Fruit fly (Drosophila melanogaster) whole organism, embryonic: Measurements from ENCODE around the gene CG44158.

Experiments used
- Abd-B ChIP-seq: fragments of 200-800 bp; sonication (Bioruptor generic); optimal IDR thresholded peaks from 2 replicates; lab custom pipeline; 2018; ENCODE audit warnings: missing biosample characterization, mild to moderate bottlenecking, missing genetic modification characterization, moderate library complexity
- CG1024 ChIP-seq: fragments of 200-800 bp; sonication (Bioruptor generic); IDR thresholded peaks from 2 replicates; pipeline ENCODE4 v1.3.6; 2022; ENCODE audit warnings: missing biosample characterization, missing genetic modification characterization
- CG10366 ChIP-seq: fragments of 200-800 bp; sonication (Bioruptor generic); IDR thresholded peaks from 2 replicates; pipeline ENCODE4 v1.3.6; 2022; ENCODE audit warnings: missing biosample characterization, missing genetic modification characterization
- CG10462 ChIP-seq: fragments of 200-800 bp; sonication (Bioruptor generic); optimal IDR thresholded peaks from 2 replicates; lab custom pipeline; 2016; ENCODE audit warnings: missing biosample characterization, missing genetic modification characterization
- CG11696 ChIP-seq: fragments of 200-800 bp; sonication (Bioruptor generic); IDR thresholded peaks from 2 replicates; pipeline ENCODE4 v1.3.6; 2022; ENCODE audit warnings: missing biosample characterization, missing genetic modification characterization
- CG15073 ChIP-seq: fragments of 200-800 bp; sonication (Bioruptor generic); optimal IDR thresholded peaks from 2 replicates; lab custom pipeline; 2016; ENCODE audit warnings: missing biosample characterization, missing genetic modification characterization
- CG15601 ChIP-seq: fragments of 200-800 bp; sonication (Bioruptor generic); optimal IDR thresholded peaks from 3 replicates; lab custom pipeline; 2019; ENCODE audit warnings: missing biosample characterization, mild to moderate bottlenecking, missing genetic modification characterization, moderate library complexity
- CG1647 ChIP-seq: fragments of 200-800 bp; sonication (Bioruptor generic); optimal IDR thresholded peaks from 3 replicates; lab custom pipeline; 2016; ENCODE audit warnings: missing biosample characterization, missing genetic modification characterization
- CG16813 ChIP-seq: fragments of 200-800 bp; sonication (Bioruptor generic); IDR thresholded peaks from 3 replicates; pipeline ENCODE4 v1.3.6; 2022; ENCODE audit warnings: missing biosample characterization, missing genetic modification characterization; ENCODE audit not compliant: partially characterized antibody
- CG17328 ChIP-seq: fragments of 200-800 bp; sonication (Bioruptor generic); IDR thresholded peaks from 2 replicates; pipeline ENCODE4 v1.3.6; 2022; ENCODE audit warnings: missing biosample characterization, missing genetic modification characterization
- CG2199 ChIP-seq: fragments of 200-800 bp; sonication (Bioruptor generic); IDR thresholded peaks from 3 replicates; pipeline ENCODE4 v1.3.6; 2022; ENCODE audit warnings: missing biosample characterization, missing genetic modification characterization
- CG2889 ChIP-seq: fragments of 200-800 bp; sonication (Bioruptor generic); IDR thresholded peaks from 3 replicates; pipeline ENCODE4 v1.3.6; 2022; ENCODE audit warnings: missing biosample characterization, missing genetic modification characterization
- CG3726 ChIP-seq: fragments of 200-800 bp; sonication (Bioruptor generic); IDR thresholded peaks from 3 replicates; pipeline ENCODE4, ENCODE4 v1.3.6; 2022; ENCODE audit warnings: missing biosample characterization, missing genetic modification characterization
- CG6813 ChIP-seq: fragments of 200-800 bp; sonication (Bioruptor generic); optimal IDR thresholded peaks from 2 replicates; lab custom pipeline; 2017; ENCODE audit warnings: missing biosample characterization, missing genetic modification characterization, mild to moderate bottlenecking, moderate library complexity, missing genetic modification reagents
- CG8281 ChIP-seq: fragments of 200-800 bp; sonication (Bioruptor generic); optimal IDR thresholded peaks from 2 replicates; lab custom pipeline; 2018; ENCODE audit warnings: missing biosample characterization, mild to moderate bottlenecking, missing genetic modification characterization, moderate library complexity
- CG8290 ChIP-seq, 3 experiments: fragments of 200-800 bp; sonication (Bioruptor generic); optimal IDR thresholded peaks; 2 replicates each; lab custom pipeline; 2016 to 2019; ENCODE audit warnings: missing biosample characterization in 3 of 3, missing genetic modification characterization in 3 of 3, mild to moderate bottlenecking in 2 of 3, moderate library complexity in 1 of 3
- CG8478 ChIP-seq: fragments of >200 bp; optimal IDR thresholded peaks from 2 replicates; lab custom pipeline; 2018
- CG9609 ChIP-seq: fragments of 200-800 bp; sonication (Bioruptor generic); optimal IDR thresholded peaks from 3 replicates; lab custom pipeline; 2016; ENCODE audit warnings: missing biosample characterization, missing genetic modification characterization
- CG9797 ChIP-seq: fragments of 200-800 bp; sonication (Bioruptor generic); optimal IDR thresholded peaks from 3 replicates; lab custom pipeline; 2018; ENCODE audit warnings: missing biosample characterization, mild to moderate bottlenecking, missing genetic modification characterization
- D ChIP-seq, 2 experiments: fragments of 200-800 bp in 1 of 2; fragments of >200 bp in 1 of 2; sonication (Bioruptor generic) in 1 of 2; optimal IDR thresholded peaks; 2 replicates in 1 of 2; 3 replicates in 1 of 2; lab custom pipeline; 2017; ENCODE audit warnings: mild to moderate bottlenecking in 1 of 2, missing biosample characterization in 1 of 2, missing genetic modification characterization in 1 of 2, missing genetic modification reagents in 1 of 2
- Ets65A ChIP-seq: fragments of 200-800 bp; sonication (Bioruptor generic); peaks from one replicate; lab custom pipeline; 2016; ENCODE audit warnings: missing biosample characterization, missing genetic modification characterization
- Fer3 ChIP-seq: fragments of 200-800 bp; sonication (Bioruptor generic); optimal IDR thresholded peaks from 2 replicates; lab custom pipeline; 2018; ENCODE audit warnings: missing biosample characterization, mild to moderate bottlenecking, missing genetic modification characterization, moderate library complexity
- Hmr ChIP-seq: fragments of 200-800 bp; sonication (Bioruptor generic); optimal IDR thresholded peaks from 3 replicates; lab custom pipeline; 2017; ENCODE audit warnings: mild to moderate bottlenecking, missing biosample characterization, missing genetic modification reagents, missing genetic modification characterization
- Med ChIP-seq: fragments of 200-800 bp; sonication (Bioruptor generic); peaks from one replicate; lab custom pipeline; 2016; ENCODE audit warnings: missing biosample characterization, missing genetic modification characterization, mild to moderate bottlenecking, inconsistent platforms, moderate library complexity
- Mes4 ChIP-seq: fragments of 200-800 bp; sonication (Bioruptor generic); optimal IDR thresholded peaks from 2 replicates; lab custom pipeline; 2016; ENCODE audit warnings: missing biosample characterization, missing genetic modification characterization
- Mrtf ChIP-seq: fragments of 200-800 bp; sonication (Bioruptor generic); IDR thresholded peaks from 3 replicates; pipeline ENCODE4 v1.3.6; 2022; ENCODE audit warnings: missing biosample characterization, missing genetic modification characterization
- NC2α ChIP-seq: fragments of 200-800 bp; sonication (Bioruptor generic); optimal IDR thresholded peaks from 2 replicates; lab custom pipeline; 2016; ENCODE audit warnings: missing biosample characterization, missing genetic modification characterization
- Sin3A ChIP-seq: fragments of >200 bp; optimal IDR thresholded peaks from 2 replicates; lab custom pipeline; 2018
- Sox100B ChIP-seq: fragments of 200-800 bp; sonication (Bioruptor generic); optimal IDR thresholded peaks from 3 replicates; lab custom pipeline; 2018; ENCODE audit warnings: missing biosample characterization, mild to moderate bottlenecking, missing genetic modification characterization
- cas ChIP-seq: fragments of 200-800 bp; sonication (Bioruptor generic); IDR thresholded peaks from 2 replicates; pipeline ENCODE4 v1.3.6; 2022; ENCODE audit warnings: missing biosample characterization, missing genetic modification characterization
- cwo ChIP-seq: fragments of 200-800 bp; sonication (Bioruptor generic); optimal IDR thresholded peaks from 3 replicates; lab custom pipeline; 2017; ENCODE audit warnings: missing biosample characterization, missing genetic modification characterization, mild to moderate bottlenecking, moderate library complexity, missing genetic modification reagents
- dan ChIP-seq: fragments of 200-800 bp; sonication (Bioruptor generic); IDR thresholded peaks from 2 replicates; pipeline ENCODE4 v1.3.6; 2022; ENCODE audit warnings: missing biosample characterization, missing genetic modification characterization
- dmrt11E ChIP-seq: fragments of 200-800 bp; sonication (Bioruptor generic); optimal IDR thresholded peaks from 3 replicates; lab custom pipeline; 2018; ENCODE audit warnings: missing biosample characterization, mild to moderate bottlenecking, missing genetic modification characterization, moderate library complexity
- fru ChIP-seq: fragments of >200 bp; optimal IDR thresholded peaks from 2 replicates; lab custom pipeline; 2017
- gcm ChIP-seq: fragments of 200-800 bp; sonication (Bioruptor generic); optimal IDR thresholded peaks from 2 replicates; lab custom pipeline; 2019; ENCODE audit warnings: missing biosample characterization, mild to moderate bottlenecking, missing genetic modification characterization, moderate library complexity
- jing ChIP-seq: fragments of 200-800 bp; sonication (Bioruptor generic); optimal IDR thresholded peaks from 2 replicates; lab custom pipeline; 2018; ENCODE audit warnings: missing biosample characterization, mild to moderate bottlenecking, missing genetic modification characterization
- kah ChIP-seq: fragments of 200-800 bp; sonication (Bioruptor generic); optimal IDR thresholded peaks from 2 replicates; lab custom pipeline; 2018; ENCODE audit warnings: missing biosample characterization, mild to moderate bottlenecking, missing genetic modification characterization
- mam ChIP-seq: fragments of 200-800 bp; sonication (Bioruptor generic); optimal IDR thresholded peaks from 3 replicates; lab custom pipeline; 2016; ENCODE audit warnings: missing biosample characterization, missing genetic modification characterization
- nau ChIP-seq: fragments of 200-800 bp; sonication (Bioruptor generic); optimal IDR thresholded peaks from 3 replicates; lab custom pipeline; 2017; ENCODE audit warnings: missing biosample characterization, mild to moderate bottlenecking, missing genetic modification characterization, missing genetic modification reagents
- nom ChIP-seq: fragments of 200-800 bp; sonication (Bioruptor generic); optimal IDR thresholded peaks from 2 replicates; lab custom pipeline; 2017; ENCODE audit warnings: missing biosample characterization, missing genetic modification characterization, mild to moderate bottlenecking, moderate library complexity, missing genetic modification reagents
- prd ChIP-seq, 3 experiments: fragments of >200 bp in 2 of 3; fragments of 200-800 bp in 1 of 3; sonication (Bioruptor generic) in 1 of 3; optimal IDR thresholded peaks in 2 of 3; IDR thresholded peaks in 1 of 3; 2 replicates in 2 of 3; 3 replicates in 1 of 3; pipeline versions ENCODE4 v1.3.6 to Lab custom; 2017 to 2022; ENCODE audit warnings: missing biosample characterization in 1 of 3, missing genetic modification characterization in 1 of 3
- repo ChIP-seq: fragments of 200-800 bp; sonication (Bioruptor generic); optimal IDR thresholded peaks from 2 replicates; lab custom pipeline; 2016; ENCODE audit warnings: missing biosample characterization, missing genetic modification characterization
- slbo ChIP-seq: fragments of 200-800 bp; sonication (Bioruptor generic); IDR thresholded peaks from 2 replicates; pipeline ENCODE4 v1.3.6; 2022; ENCODE audit warnings: missing biosample characterization, missing genetic modification characterization
- so ChIP-seq: fragments of 200-800 bp; sonication (Bioruptor generic); IDR thresholded peaks from 3 replicates; pipeline ENCODE4 v1.3.6; 2022; ENCODE audit warnings: missing biosample characterization, missing genetic modification characterization
- ssp ChIP-seq: fragments of 200-800 bp; sonication (Bioruptor generic); IDR thresholded peaks from 2 replicates; pipeline ENCODE4 v1.3.6; 2022; ENCODE audit warnings: missing biosample characterization, missing genetic modification characterization
- tgo ChIP-seq: fragments of 200-800 bp; sonication (Bioruptor generic); IDR thresholded peaks from 3 replicates; pipeline ENCODE4 v1.3.6; 2022; ENCODE audit warnings: missing biosample characterization, missing genetic modification characterization
- ttk ChIP-seq: fragments of 200-800 bp; sonication (Bioruptor generic); IDR thresholded peaks from 2 replicates; pipeline ENCODE4 v2.1.2; 2022; ENCODE audit warnings: missing biosample characterization, missing genetic modification characterization
- unc-4 ChIP-seq: fragments of 200-800 bp; sonication (Bioruptor generic); IDR thresholded peaks from 2 replicates; pipeline ENCODE4 v1.3.6; 2022; ENCODE audit warnings: missing biosample characterization, missing genetic modification characterization; ENCODE audit not compliant: partially characterized antibody
- usp ChIP-seq: fragments of >200 bp; optimal IDR thresholded peaks from 2 replicates; lab custom pipeline; 2017; ENCODE audit warnings: missing biosample characterization, missing genetic modification characterization
- yki ChIP-seq: fragments of >200 bp; optimal IDR thresholded peaks from 3 replicates; lab custom pipeline; 2018
- zfh1 ChIP-seq: fragments of 200-800 bp; sonication (Bioruptor generic); IDR thresholded peaks from 3 replicates; pipeline ENCODE4 v1.3.6; 2022; ENCODE audit warnings: missing biosample characterization, missing genetic modification characterization

CG44158 gene

dm6 chr3R:18223434-18223833 lies 14.9 kb downstream of the CG44158 start, which contains the start of the genes mTerf5 and Non3 (continued):
- no peak for TF ChIP-seq CG8281 (tag; lab: Kevin White, UChicago)
- TF ChIP-seq jing (GFP tag; lab: Kevin White, UChicago), result no peak
- no peak for TF ChIP-seq D (optimal IDR thresholded peaks at IDR 0.05; lab: Kevin White, UChicago)
- no peak for TF ChIP-seq D (GFP tag; optimal IDR thresholded peaks at IDR 0.05; lab: Kevin White, UChicago)
- peak; percentile 58; the same call in 1 of the 3 replicates for TF ChIP-seq zfh1 (GFP tag; lab: Robert Waterston, UW)
- no peak for TF ChIP-seq Sin3A (lab: Kevin White, UChicago)
- TF ChIP-seq CG16813, result peak; percentile 89
- no peak for TF ChIP-seq CG3726
- TF ChIP-seq slbo, result peak; percentile 67; the same call in 1 of the 2 replicates
- no peak for TF ChIP-seq CG11696 (GFP tag; lab: Robert Waterston, UW)
- peak; percentile 5 for TF ChIP-seq Sox100B
- peak; percentile 18 for TF ChIP-seq repo (GFP tag; lab: Kevin White, UChicago)
- no peak for TF ChIP-seq CG1024
- no peak for TF ChIP-seq usp
- TF ChIP-seq CG17328, result peak; percentile 51
- peak; percentile 42 for TF ChIP-seq Fer3 (tag; lab: Kevin White, UChicago)
- peak; percentile 52 for TF ChIP-seq CG8290 (GFP tag; optimal IDR thresholded peaks at IDR 0.05; lab: Kevin White, UChicago)
- TF ChIP-seq CG8290 (tag; optimal IDR thresholded peaks at IDR 0.05; lab: Kevin White, UChicago), result peak in 1 of 2 experiments; percentile 20
- TF ChIP-seq Mes4 (GFP tag; lab: Kevin White, UChicago), result no peak
- no peak for TF ChIP-seq cas
- TF ChIP-seq cwo (GFP tag; lab: Kevin White, UChicago), result peak; percentile 70
- peak; percentile 90 for TF ChIP-seq unc-4 (GFP tag; lab: Robert Waterston, UW)
- TF ChIP-seq gcm (GFP tag; lab: Kevin White, UChicago), result peak; percentile 73
- TF ChIP-seq nom, result peak; percentile 27
- no peak for TF ChIP-seq so (GFP tag; lab: Robert Waterston, UW)
- no peak for TF ChIP-seq CG6813
- TF ChIP-seq CG1647 (GFP tag; lab: Kevin White, UChicago), result no peak
- no peak for TF ChIP-seq CG10462 (GFP tag; lab: Kevin White, UChicago)
- TF ChIP-seq tgo (GFP tag; lab: Robert Waterston, UW), result peak; percentile 32; the same call in 1 of the 3 replicates
- no peak for TF ChIP-seq Abd-B (GFP tag; lab: Kevin White, UChicago)
- TF ChIP-seq CG8478 (lab: Kevin White, UChicago), result no peak
- TF ChIP-seq Ets65A (GFP tag; lab: Kevin White, UChicago), result peak; percentile 83
- TF ChIP-seq fru (lab: Kevin White, UChicago), result no peak
- TF ChIP-seq mam (GFP tag; lab: Kevin White, UChicago), result peak; percentile 45
- TF ChIP-seq CG15601 (tag; lab: Kevin White, UChicago), result peak; percentile 54
- TF ChIP-seq CG2199, result no peak
- no peak for TF ChIP-seq ttk
- TF ChIP-seq yki (lab: Kevin White, UChicago), result no peak
- TF ChIP-seq CG9609 (GFP tag; lab: Kevin White, UChicago), result no peak
- no peak for TF ChIP-seq CG2889 (GFP tag; lab: Robert Waterston, UW)
- peak; percentile 65 for TF ChIP-seq dmrt11E (tag; lab: Kevin White, UChicago)
- TF ChIP-seq NC2α (GFP tag; lab: Kevin White, UChicago), result no peak
- TF ChIP-seq prd (optimal IDR thresholded peaks at IDR 0.05; lab: Kevin White, UChicago), result no peak
- peak; percentile 66 for TF ChIP-seq prd (GFP tag; IDR thresholded peaks at IDR 0.05; lab: Robert Waterston, UW)
- TF ChIP-seq Med, result peak; percentile 70
- TF ChIP-seq kah (GFP tag; lab: Kevin White, UChicago), result peak; percentile 71
- TF ChIP-seq dan (GFP tag; lab: Robert Waterston, UW), result no peak
- TF ChIP-seq CG10366 (GFP tag; lab: Robert Waterston, UW), result peak; percentile 27; the same call in 1 of the 2 replicates
- no peak for TF ChIP-seq CG15073 (GFP tag; lab: Kevin White, UChicago)
- TF ChIP-seq Mrtf (GFP tag; lab: Robert Waterston, UW), result no peak
- TF ChIP-seq nau (GFP tag; lab: Kevin White, UChicago), result no peak
- peak; percentile 15 for TF ChIP-seq CG9797 (GFP tag; lab: Kevin White, UChicago)
- TF ChIP-seq ssp (GFP tag; lab: Robert Waterston, UW), result no peak
- peak; percentile 60 for TF ChIP-seq Hmr
